Worm (Caenorhabditis elegans) whole organism, L3 larva: ENCODE measurements around the gene F16B3.3.

Experiments
- R02D3.7 ChIP-seq: fragments of 150-350 bp; optimal IDR thresholded peaks from 2 replicates; lab custom pipeline; 2014; ENCODE audit warnings: missing biosample characterization, missing genetic modification characterization
- ZK546.5 ChIP-seq: sonication (generic microtip); optimal IDR thresholded peaks from 2 replicates; lab custom pipeline; 2017; ENCODE audit warnings: missing biosample characterization, missing genetic modification characterization
- aly-2 ChIP-seq: fragments of 150-350 bp; optimal IDR thresholded peaks from 2 replicates; lab custom pipeline; 2014; ENCODE audit warnings: missing biosample characterization, missing genetic modification characterization
- ceh-16 ChIP-seq: sonication (generic microtip); optimal IDR thresholded peaks from 2 replicates; lab custom pipeline; 2017; ENCODE audit warnings: missing biosample characterization, missing genetic modification characterization
- ceh-28 ChIP-seq: fragments of 150-350 bp; optimal IDR thresholded peaks from 2 replicates; lab custom pipeline; 2014; ENCODE audit warnings: missing biosample characterization, missing genetic modification reagents, missing genetic modification characterization
- ceh-82 ChIP-seq: fragments of 150-350 bp; optimal IDR thresholded peaks from 2 replicates; lab custom pipeline; 2014; ENCODE audit warnings: missing biosample characterization, missing genetic modification characterization
- ceh-9 ChIP-seq: sonication (generic microtip); optimal IDR thresholded peaks from 2 replicates; lab custom pipeline; 2018; ENCODE audit warnings: missing biosample characterization, missing genetic modification characterization
- daf-12 ChIP-seq: fragments of 150-350 bp; optimal IDR thresholded peaks from 2 replicates; lab custom pipeline; 2014; ENCODE audit warnings: missing biosample characterization, missing genetic modification reagents, missing genetic modification characterization
- egl-27 ChIP-seq: sonication (generic microtip); optimal IDR thresholded peaks from 4 replicates; lab custom pipeline; 2017; ENCODE audit warnings: missing biosample characterization, missing genetic modification reagents, missing genetic modification characterization
- egl-5 ChIP-seq: fragments of 150-350 bp; optimal IDR thresholded peaks from 2 replicates; lab custom pipeline; 2017; ENCODE audit warnings: missing biosample characterization, missing genetic modification reagents, missing genetic modification characterization, inconsistent platforms
- elt-1 ChIP-seq: fragments of 150-350 bp; optimal IDR thresholded peaks from 2 replicates; lab custom pipeline; 2014; ENCODE audit warnings: missing biosample characterization, missing genetic modification characterization
- elt-3 ChIP-seq, 3 experiments: fragments of 150-350 bp in 1 of 3; sonication (generic microtip) in 2 of 3; optimal IDR thresholded peaks; 2 replicates in 2 of 3; 4 replicates in 1 of 3; lab custom pipeline; 2014 to 2017; ENCODE audit warnings: missing biosample characterization in 3 of 3, missing genetic modification characterization in 3 of 3
- eor-1 ChIP-seq, 2 experiments: fragments of 150-350 bp; optimal IDR thresholded peaks; 2 replicates each; lab custom pipeline; 2014 to 2018; ENCODE audit warnings: missing biosample characterization in 2 of 2, missing genetic modification characterization in 2 of 2
- fkh-10 ChIP-seq: sonication (generic microtip); optimal IDR thresholded peaks from 2 replicates; lab custom pipeline; 2017; ENCODE audit warnings: missing biosample characterization, missing genetic modification reagents, missing genetic modification characterization
- fkh-2 ChIP-seq: fragments of 150-350 bp; optimal IDR thresholded peaks from 2 replicates; lab custom pipeline; 2014; ENCODE audit warnings: missing biosample characterization, missing genetic modification reagents, missing genetic modification characterization
- fos-1 ChIP-seq: fragments of 150-350 bp; optimal IDR thresholded peaks from 2 replicates; lab custom pipeline; 2014; ENCODE audit warnings: missing biosample characterization, missing genetic modification characterization
- hmg-11 ChIP-seq: sonication (generic microtip); optimal IDR thresholded peaks from 2 replicates; lab custom pipeline; 2016; ENCODE audit warnings: missing genetic modification characterization, missing compliant biosample characterization
- jun-1 ChIP-seq: fragments of 150-350 bp; optimal IDR thresholded peaks from 2 replicates; lab custom pipeline; 2014; ENCODE audit warnings: missing biosample characterization, missing genetic modification reagents, missing genetic modification characterization
- lin-15B ChIP-seq: fragments of 150-350 bp; optimal IDR thresholded peaks from 2 replicates; lab custom pipeline; 2014; ENCODE audit warnings: missing biosample characterization, missing genetic modification characterization
- lin-39 ChIP-seq: fragments of 150-350 bp; optimal IDR thresholded peaks from 2 replicates; lab custom pipeline; 2018; ENCODE audit warnings: missing biosample characterization, missing genetic modification reagents, missing genetic modification characterization
- lsy-12 ChIP-seq: sonication (generic microtip); optimal IDR thresholded peaks from 2 replicates; lab custom pipeline; 2016; ENCODE audit warnings: mild to moderate bottlenecking, missing genetic modification characterization, missing compliant biosample characterization
- mdl-1 ChIP-seq: fragments of 150-350 bp; optimal IDR thresholded peaks from 2 replicates; lab custom pipeline; 2014; ENCODE audit warnings: missing biosample characterization, missing genetic modification characterization
- mml-1 ChIP-seq: fragments of 150-350 bp; sonication (generic microtip); optimal IDR thresholded peaks from 3 replicates; lab custom pipeline; 2014; ENCODE audit warnings: missing biosample characterization, missing genetic modification characterization
- nfya-1 ChIP-seq: sonication (generic microtip); optimal IDR thresholded peaks from 2 replicates; lab custom pipeline; 2017; ENCODE audit warnings: missing genetic modification characterization, mild to moderate bottlenecking, missing compliant biosample characterization, antibody characterized with exemption, moderate library complexity; ENCODE audit not compliant: insufficient read depth
- nhr-11 ChIP-seq: fragments of 150-350 bp; optimal IDR thresholded peaks from 2 replicates; lab custom pipeline; 2014; ENCODE audit warnings: missing biosample characterization, missing genetic modification characterization
- nhr-23 ChIP-seq: fragments of 150-350 bp; optimal IDR thresholded peaks from 2 replicates; lab custom pipeline; 2014; ENCODE audit warnings: missing biosample characterization, missing genetic modification reagents, missing genetic modification characterization
- nhr-237 ChIP-seq: fragments of 150-350 bp; optimal IDR thresholded peaks from 2 replicates; lab custom pipeline; 2014; ENCODE audit warnings: missing biosample characterization, missing genetic modification characterization
- nhr-28 ChIP-seq: fragments of 150-350 bp; optimal IDR thresholded peaks from 2 replicates; lab custom pipeline; 2014; ENCODE audit warnings: missing biosample characterization, missing genetic modification characterization
- nhr-43 ChIP-seq: sonication (generic microtip); optimal IDR thresholded peaks from 2 replicates; lab custom pipeline; 2016; ENCODE audit warnings: mild to moderate bottlenecking, missing genetic modification characterization, missing compliant biosample characterization; ENCODE audit not compliant: poor library complexity, severe bottlenecking
- nhr-67 ChIP-seq: fragments of 150-350 bp; optimal IDR thresholded peaks from 2 replicates; lab custom pipeline; 2014; ENCODE audit warnings: missing biosample characterization, missing genetic modification characterization
- nhr-76 ChIP-seq: fragments of 150-350 bp; sonication (generic microtip); optimal IDR thresholded peaks from 5 replicates; lab custom pipeline; 2014; ENCODE audit warnings: missing biosample characterization, missing genetic modification characterization
- nhr-77 ChIP-seq: fragments of 150-350 bp; optimal IDR thresholded peaks from 2 replicates; lab custom pipeline; 2014; ENCODE audit warnings: missing biosample characterization, missing genetic modification characterization
- pqm-1 ChIP-seq: fragments of 150-350 bp; optimal IDR thresholded peaks from 2 replicates; lab custom pipeline; 2017; ENCODE audit warnings: missing biosample characterization, missing genetic modification characterization, inconsistent platforms
- skn-1 ChIP-seq: fragments of 150-350 bp; optimal IDR thresholded peaks from 2 replicates; lab custom pipeline; 2014; ENCODE audit warnings: missing biosample characterization, missing genetic modification characterization
- unc-62 ChIP-seq: fragments of 150-350 bp; sonication (generic microtip); optimal IDR thresholded peaks from 4 replicates; lab custom pipeline; 2014; ENCODE audit warnings: missing biosample characterization, missing genetic modification reagents, missing genetic modification characterization
- ztf-11 ChIP-seq: fragments of 150-350 bp; optimal IDR thresholded peaks from 2 replicates; lab custom pipeline; 2014; ENCODE audit warnings: missing biosample characterization, missing genetic modification characterization
- ztf-4 ChIP-seq: fragments of 150-350 bp; optimal IDR thresholded peaks from 2 replicates; lab custom pipeline; 2014; ENCODE audit warnings: missing biosample characterization, missing genetic modification characterization

Gene F16B3.3

ce11 chrV:1313274-1313673 is 4.4 kb downstream of the F16B3.3 start:
- no peak for TF ChIP-seq egl-27 (tag; lab: Kevin White, UChicago)
- no peak for TF ChIP-seq egl-5 (tag; lab: Kevin White, UChicago)
- TF ChIP-seq eor-1 (tag; optimal IDR thresholded peaks at IDR 0.05; lab: Kevin White, UChicago) = no peak
- no peak for TF ChIP-seq ceh-82 (tag; lab: Kevin White, UChicago)

ce11 chrV:1307730-1308129 is 10.0 kb downstream of the F16B3.3 start:
- no peak for TF ChIP-seq fkh-10 (GFP tag; lab: Kevin White, UChicago)
- no peak for TF ChIP-seq fkh-2
- TF ChIP-seq lin-39 (tag; lab: Kevin White, UChicago) = no peak
- no peak for TF ChIP-seq lin-15B (tag; lab: Kevin White, UChicago)
- TF ChIP-seq elt-3 (tag; optimal IDR thresholded peaks at IDR 0.05; lab: Kevin White, UChicago) = no peak
- no peak for TF ChIP-seq ZK546.5 (tag; lab: Kevin White, UChicago)
- TF ChIP-seq nhr-43 = no peak
- no peak for TF ChIP-seq ztf-11 (tag; lab: Kevin White, UChicago)
- TF ChIP-seq egl-27 (tag; lab: Kevin White, UChicago) = no peak
- TF ChIP-seq lsy-12 (tag; lab: Kevin White, UChicago) = no peak
- no peak for TF ChIP-seq ceh-28

ce11 chrV:1305846-1306245 is 11.9 kb downstream of the F16B3.3 start:
- TF ChIP-seq pqm-1 (tag; lab: Kevin White, UChicago) (no peak), jun-1 (no peak), lin-39 (tag; lab: Kevin White, UChicago) (no peak), nhr-11 (tag; lab: Kevin White, UChicago) (no peak), nhr-43 (no peak), nfya-1 (tag; lab: Kevin White, UChicago) (no peak), elt-3 (tag; optimal IDR thresholded peaks at IDR 0.05; lab: Kevin White, UChicago) (no peak), ceh-9 (no peak), nhr-28 (tag; lab: Kevin White, UChicago) (no peak), nhr-237 (tag; lab: Kevin White, UChicago) (no peak), skn-1 (no peak), unc-62 (no peak), nhr-77 (tag; lab: Kevin White, UChicago) (no peak), egl-27 (tag; lab: Kevin White, UChicago) (no peak), R02D3.7 (tag; lab: Kevin White, UChicago) (no peak), ceh-82 (tag; lab: Kevin White, UChicago) (no peak), lin-15B (tag; lab: Kevin White, UChicago) (no peak), ZK546.5 (tag; lab: Kevin White, UChicago) (no peak), elt-1 (tag; lab: Kevin White, UChicago) (no peak)

- no peak for TF ChIP-seq nhr-43
- TF ChIP-seq ceh-16 (tag; lab: Kevin White, UChicago) = no peak
- no peak for TF ChIP-seq elt-3 (tag; optimal IDR thresholded peaks at IDR 0.05; lab: Kevin White, UChicago)
- no peak for TF ChIP-seq nhr-67 (tag; lab: Kevin White, UChicago)
- no peak for TF ChIP-seq aly-2 (tag; lab: Kevin White, UChicago)
- no peak for TF ChIP-seq R02D3.7 (tag; lab: Kevin White, UChicago)
- TF ChIP-seq lin-39 (tag; lab: Kevin White, UChicago) = no peak
- TF ChIP-seq ZK546.5 (tag; lab: Kevin White, UChicago) = no peak
- no peak for TF ChIP-seq nhr-11 (tag; lab: Kevin White, UChicago)
- TF ChIP-seq mml-1 (tag; lab: Kevin White, UChicago) = no peak
- TF ChIP-seq hmg-11 (tag; lab: Kevin White, UChicago) = no peak
- no peak for TF ChIP-seq ceh-9
- no peak for TF ChIP-seq nhr-23
- TF ChIP-seq daf-12 (tag; lab: Kevin White, UChicago) = no peak
- no peak for TF ChIP-seq mdl-1 (tag; lab: Kevin White, UChicago)
- TF ChIP-seq nhr-76 (tag; lab: Kevin White, UChicago) = no peak
- no peak for TF ChIP-seq pqm-1 (tag; lab: Kevin White, UChicago)
Observed at ce11 chrV:1302090-1302489, 15.6 kb downstream of the F16B3.3 start.

- TF ChIP-seq nhr-11 (tag; lab: Kevin White, UChicago) (no peak), nhr-237 (tag; lab: Kevin White, UChicago) (no peak), lsy-12 (tag; lab: Kevin White, UChicago) (no peak), ztf-4 (tag; lab: Kevin White, UChicago) (no peak), nhr-67 (tag; lab: Kevin White, UChicago) (no peak), ceh-9 (no peak), fos-1 (tag; lab: Kevin White, UChicago) (no peak), lin-39 (tag; lab: Kevin White, UChicago) (no peak), daf-12 (tag; lab: Kevin White, UChicago) (no peak)
Observed at ce11 chrV:1299232-1299631, 18.5 kb downstream of the F16B3.3 start, which contains the start of gene egl-2. TSS of gene egl-2 (minus strand) at chrV:1299332.
